Fruit fly (Drosophila melanogaster): ENCODE measurements around the gene CG33229.

- TF ChIP-seq h (optimal IDR thresholded peaks at IDR 0.05) (no peak), psq (optimal IDR thresholded peaks at IDR 0.05) (no peak), ttk (optimal IDR thresholded peaks at IDR 0.05) (no peak), insv (optimal IDR thresholded peaks at IDR 0.05) (no peak), Myc (optimal IDR thresholded peaks at IDR 0.05) (no peak), Sin3A (optimal IDR thresholded peaks at IDR 0.05) (no peak)
Observed at dm6 chr3L:271501-272249, 48.0 kb downstream of the CG33229 start.
